Fruit fly (Drosophila melanogaster) whole organism, embryonic: ENCODE results near the gene stck.

Experiments used
- Bdp1 ChIP-seq: fragments of 200-800 bp; sonication (Bioruptor generic); optimal IDR thresholded peaks from 3 replicates; lab custom pipeline; 2016; ENCODE audit warnings: missing biosample characterization, missing genetic modification characterization
- CG1024 ChIP-seq: fragments of 200-800 bp; sonication (Bioruptor generic); IDR thresholded peaks from 2 replicates; pipeline ENCODE4 v1.3.6; 2022; ENCODE audit warnings: missing biosample characterization, missing genetic modification characterization
- CG11456 ChIP-seq: fragments of 200-800 bp; sonication (Bioruptor generic); IDR thresholded peaks from 3 replicates; pipeline ENCODE4 v1.3.6; 2022; ENCODE audit warnings: missing biosample characterization, missing genetic modification characterization
- CG12219 ChIP-seq: fragments of 200-800 bp; sonication (Bioruptor generic); optimal IDR thresholded peaks from 3 replicates; lab custom pipeline; 2018; ENCODE audit warnings: missing biosample characterization, mild to moderate bottlenecking, missing genetic modification characterization
- CG12299 ChIP-seq: fragments of 200-800 bp; sonication (Bioruptor generic); optimal IDR thresholded peaks from 2 replicates; lab custom pipeline; 2018; ENCODE audit warnings: missing biosample characterization, mild to moderate bottlenecking, missing genetic modification characterization
- CG13624 ChIP-seq: fragments of 200-800 bp; sonication (Bioruptor generic); optimal IDR thresholded peaks from 2 replicates; lab custom pipeline; 2016; ENCODE audit warnings: missing biosample characterization, missing genetic modification characterization
- CG14441 ChIP-seq: fragments of 200-800 bp; sonication (Bioruptor generic); IDR thresholded peaks from 2 replicates; pipeline ENCODE4 v1.3.6; 2022; ENCODE audit warnings: missing biosample characterization, missing genetic modification characterization
- CG17385 ChIP-seq: fragments of 200-800 bp; sonication (Bioruptor generic); optimal IDR thresholded peaks from 3 replicates; lab custom pipeline; 2018; ENCODE audit warnings: missing biosample characterization, mild to moderate bottlenecking, missing genetic modification characterization
- CG1832 ChIP-seq: fragments of 200-800 bp; sonication (Bioruptor generic); optimal IDR thresholded peaks from 2 replicates; lab custom pipeline; 2017; ENCODE audit warnings: missing biosample characterization, mild to moderate bottlenecking, missing genetic modification characterization, inconsistent platforms
- CG18476 ChIP-seq: fragments of 200-800 bp; sonication (Bioruptor generic); optimal IDR thresholded peaks from 2 replicates; lab custom pipeline; 2016; ENCODE audit warnings: missing biosample characterization, mild to moderate bottlenecking, missing genetic modification characterization
- CG31388 ChIP-seq: fragments of 200-800 bp; sonication (Bioruptor generic); optimal IDR thresholded peaks from 2 replicates; lab custom pipeline; 2016; ENCODE audit warnings: missing biosample characterization, missing genetic modification characterization
- CG4328 ChIP-seq: fragments of 200-800 bp; sonication (Bioruptor generic); optimal IDR thresholded peaks from 3 replicates; lab custom pipeline; 2017; ENCODE audit warnings: missing biosample characterization, missing genetic modification reagents, missing genetic modification characterization
- CG4730 ChIP-seq: fragments of 200-800 bp; sonication (Bioruptor generic); IDR thresholded peaks from 2 replicates; pipeline ENCODE4 v1.3.6; 2022; ENCODE audit warnings: missing biosample characterization, missing genetic modification characterization
- CG4820 ChIP-seq: fragments of 200-800 bp; sonication (Bioruptor generic); optimal IDR thresholded peaks from 3 replicates; lab custom pipeline; 2016; ENCODE audit warnings: missing biosample characterization, missing genetic modification characterization
- CG8359 ChIP-seq: fragments of 200-800 bp; sonication (Bioruptor generic); optimal IDR thresholded peaks from 2 replicates; lab custom pipeline; 2017; ENCODE audit warnings: missing biosample characterization, mild to moderate bottlenecking, missing genetic modification characterization, borderline replicate concordance
- CG9932 ChIP-seq: fragments of 200-800 bp; sonication (Bioruptor generic); IDR thresholded peaks from 2 replicates; pipeline ENCODE4 v1.3.6; 2022; ENCODE audit warnings: missing biosample characterization, missing genetic modification characterization
- D ChIP-seq, 2 experiments: fragments of 200-800 bp in 1 of 2; fragments of >200 bp in 1 of 2; sonication (Bioruptor generic) in 1 of 2; optimal IDR thresholded peaks; 2 replicates in 1 of 2; 3 replicates in 1 of 2; lab custom pipeline; 2017; ENCODE audit warnings: mild to moderate bottlenecking in 1 of 2, missing biosample characterization in 1 of 2, missing genetic modification characterization in 1 of 2, missing genetic modification reagents in 1 of 2
- Dref ChIP-seq: fragments of 200-800 bp; sonication (Bioruptor generic); IDR thresholded peaks from 2 replicates; pipeline ENCODE4 v1.3.6; 2022; ENCODE audit warnings: missing biosample characterization, missing genetic modification characterization
- ERR ChIP-seq: fragments of 200-800 bp; sonication (Bioruptor generic); optimal IDR thresholded peaks from 2 replicates; lab custom pipeline; 2016; ENCODE audit warnings: missing biosample characterization, missing genetic modification characterization
- H2.0 ChIP-seq: fragments of 200-800 bp; sonication (Bioruptor generic); IDR thresholded peaks from 2 replicates; pipeline ENCODE4 v1.3.6; 2022; ENCODE audit warnings: missing biosample characterization, missing genetic modification characterization
- HHEX ChIP-seq: fragments of 200-800 bp; sonication (Bioruptor generic); optimal IDR thresholded peaks from 3 replicates; lab custom pipeline; 2017; ENCODE audit warnings: missing biosample characterization, mild to moderate bottlenecking, missing genetic modification characterization, missing genetic modification reagents
- HLHmδ ChIP-seq: fragments of 200-800 bp; sonication (Bioruptor generic); optimal IDR thresholded peaks from 2 replicates; lab custom pipeline; 2018; ENCODE audit warnings: missing biosample characterization, mild to moderate bottlenecking, missing genetic modification characterization, moderate library complexity
- Hand ChIP-seq: fragments of 200-800 bp; sonication (Bioruptor generic); optimal IDR thresholded peaks from 2 replicates; lab custom pipeline; 2017; ENCODE audit warnings: mild to moderate bottlenecking, missing biosample characterization, missing genetic modification reagents, missing genetic modification characterization
- Hmr ChIP-seq: fragments of 200-800 bp; sonication (Bioruptor generic); optimal IDR thresholded peaks from 3 replicates; lab custom pipeline; 2017; ENCODE audit warnings: mild to moderate bottlenecking, missing biosample characterization, missing genetic modification reagents, missing genetic modification characterization
- Lhr ChIP-seq: fragments of 200-800 bp; sonication (Bioruptor generic); optimal IDR thresholded peaks from 3 replicates; lab custom pipeline; 2017; ENCODE audit warnings: mild to moderate bottlenecking, missing biosample characterization, missing genetic modification reagents, missing genetic modification characterization
- MESR4 ChIP-seq: fragments of 200-800 bp; sonication (Bioruptor generic); optimal IDR thresholded peaks from 2 replicates; lab custom pipeline; 2018; ENCODE audit warnings: missing biosample characterization, mild to moderate bottlenecking, missing genetic modification characterization, moderate library complexity
- Mes4 ChIP-seq: fragments of 200-800 bp; sonication (Bioruptor generic); optimal IDR thresholded peaks from 2 replicates; lab custom pipeline; 2016; ENCODE audit warnings: missing biosample characterization, missing genetic modification characterization
- Poxn ChIP-seq: fragments of 200-800 bp; sonication (Bioruptor generic); IDR thresholded peaks from 2 replicates; pipeline ENCODE4 v1.3.6; 2022; ENCODE audit warnings: missing biosample characterization, missing genetic modification characterization
- Ravus ChIP-seq: fragments of 200-800 bp; sonication (Bioruptor generic); IDR thresholded peaks from 2 replicates; pipeline ENCODE4 v1.3.6; 2022; ENCODE audit warnings: missing biosample characterization, missing genetic modification characterization
- Stat92E ChIP-seq, 3 experiments: fragments of >200 bp in 2 of 3; fragments of 200-800 bp in 1 of 3; sonication (Bioruptor generic) in 1 of 3; optimal IDR thresholded peaks; 2 replicates each; lab custom pipeline; 2017 to 2019; ENCODE audit warnings: missing biosample characterization in 3 of 3, missing genetic modification characterization in 3 of 3, mild to moderate bottlenecking in 1 of 3, moderate library complexity in 1 of 3
- Vsx1 ChIP-seq: fragments of 200-800 bp; sonication (Bioruptor generic); optimal IDR thresholded peaks from 2 replicates; lab custom pipeline; 2017; ENCODE audit warnings: missing biosample characterization, mild to moderate bottlenecking, missing genetic modification characterization, missing genetic modification reagents
- Xbp1 ChIP-seq: fragments of 200-800 bp; sonication (Bioruptor generic); optimal IDR thresholded peaks from 3 replicates; lab custom pipeline; 2016; ENCODE audit warnings: missing biosample characterization, mild to moderate bottlenecking, missing genetic modification characterization
- chif ChIP-seq, 2 experiments: fragments of 200-800 bp; sonication (Bioruptor generic); optimal IDR thresholded peaks; 3 replicates each; lab custom pipeline; 2016; ENCODE audit warnings: missing biosample characterization in 2 of 2, missing genetic modification characterization in 2 of 2
- croc ChIP-seq: fragments of 200-800 bp; sonication (Bioruptor generic); conservative IDR thresholded peaks from 3 replicates; pipeline ENCODE4 v1.3.6; 2022; ENCODE audit warnings: missing biosample characterization, missing genetic modification characterization
- en ChIP-seq: fragments of 200-800 bp; sonication (Bioruptor generic); optimal IDR thresholded peaks from 2 replicates; lab custom pipeline; 2016; ENCODE audit warnings: missing biosample characterization, missing genetic modification characterization
- exex ChIP-seq: fragments of 200-800 bp; sonication (Bioruptor generic); optimal IDR thresholded peaks from 4 replicates; lab custom pipeline; 2018; ENCODE audit warnings: missing biosample characterization, mild to moderate bottlenecking, missing genetic modification characterization, moderate library complexity
- her ChIP-seq: fragments of 200-800 bp; sonication (Bioruptor generic); optimal IDR thresholded peaks from 2 replicates; lab custom pipeline; 2016; ENCODE audit warnings: missing biosample characterization, missing genetic modification characterization
- jigr1 ChIP-seq: fragments of 200-800 bp; sonication (Bioruptor generic); IDR thresholded peaks from 3 replicates; pipeline ENCODE4 v1.3.6; 2022; ENCODE audit warnings: missing biosample characterization, missing genetic modification characterization
- jumu ChIP-seq: fragments of 200-800 bp; sonication (Bioruptor generic); optimal IDR thresholded peaks from 3 replicates; lab custom pipeline; 2016; ENCODE audit warnings: missing biosample characterization, missing genetic modification characterization
- prd ChIP-seq, 3 experiments: fragments of >200 bp in 2 of 3; fragments of 200-800 bp in 1 of 3; sonication (Bioruptor generic) in 1 of 3; optimal IDR thresholded peaks in 2 of 3; IDR thresholded peaks in 1 of 3; 2 replicates in 2 of 3; 3 replicates in 1 of 3; pipeline versions ENCODE4 v1.3.6 to Lab custom; 2017 to 2022; ENCODE audit warnings: missing biosample characterization in 1 of 3, missing genetic modification characterization in 1 of 3
- run ChIP-seq: fragments of 200-800 bp; sonication (Bioruptor generic); optimal IDR thresholded peaks from 3 replicates; lab custom pipeline; 2018; ENCODE audit warnings: missing biosample characterization, mild to moderate bottlenecking, missing genetic modification characterization
- schlank ChIP-seq: fragments of 200-800 bp; sonication (Bioruptor generic); optimal IDR thresholded peaks from 2 replicates; lab custom pipeline; 2018; ENCODE audit warnings: missing biosample characterization, mild to moderate bottlenecking, missing genetic modification characterization
- sens ChIP-seq: fragments of 200-800 bp; sonication (Bioruptor generic); peaks from one replicate; lab custom pipeline; 2016; ENCODE audit warnings: missing biosample characterization, missing genetic modification characterization
- sisA ChIP-seq: fragments of 200-800 bp; sonication (Bioruptor generic); IDR thresholded peaks from 2 replicates; pipeline ENCODE4 v1.3.6; 2022; ENCODE audit warnings: missing biosample characterization, missing genetic modification characterization
- slbo ChIP-seq: fragments of 200-800 bp; sonication (Bioruptor generic); IDR thresholded peaks from 2 replicates; pipeline ENCODE4 v1.3.6; 2022; ENCODE audit warnings: missing biosample characterization, missing genetic modification characterization
- tin ChIP-seq: fragments of 200-800 bp; sonication (Bioruptor generic); optimal IDR thresholded peaks from 3 replicates; lab custom pipeline; 2016; ENCODE audit warnings: missing biosample characterization, missing genetic modification characterization
- tna ChIP-seq: fragments of 200-800 bp; sonication (Bioruptor generic); IDR thresholded peaks from 2 replicates; pipeline ENCODE4 v1.3.6; 2022; ENCODE audit warnings: missing biosample characterization, missing genetic modification characterization; ENCODE audit not compliant: partially characterized antibody
- twi ChIP-seq: fragments of 200-800 bp; optimal IDR thresholded peaks from 2 replicates; lab custom pipeline; 2019; ENCODE audit warnings: missing biosample characterization, mild to moderate bottlenecking, missing genetic modification characterization, moderate library complexity
- yki ChIP-seq: fragments of >200 bp; optimal IDR thresholded peaks from 3 replicates; lab custom pipeline; 2018

Gene stck

dm6 chr3R:8333768-8334470 lies 22.9 kb upstream of the stck start, which contains the start of gene Poxm (continued):
- TF ChIP-seq Vsx1 (GFP tag; lab: Kevin White, UChicago) (peak; percentile 69), Stat92E (GFP tag; optimal IDR thresholded peaks at IDR 0.05; lab: Kevin White, UChicago) (peak in 1 of 3 experiments; percentile 88), sisA (peak; percentile 93), CG8359 (peak; percentile 84), CG12219 (peak; percentile 57), schlank (tag; lab: Kevin White, UChicago) (no peak), Hmr (peak; percentile 82), Ravus (GFP tag; lab: Robert Waterston, UW) (peak; percentile 59), CG9932 (GFP tag; lab: Robert Waterston, UW) (peak; percentile 71), CG4328 (GFP tag; lab: Kevin White, UChicago) (peak; percentile 86), twi (tag; lab: Kevin White, UChicago) (peak; percentile 90), CG1024 (GFP tag; lab: Robert Waterston, UW) (peak; percentile 58; the same call in 1 of the 2 replicates), prd (optimal IDR thresholded peaks at IDR 0.05; lab: Kevin White, UChicago) (no peak), prd (GFP tag; IDR thresholded peaks at IDR 0.05; lab: Robert Waterston, UW) (peak; percentile 96), D (optimal IDR thresholded peaks at IDR 0.05; lab: Kevin White, UChicago) (no peak), D (GFP tag; optimal IDR thresholded peaks at IDR 0.05; lab: Kevin White, UChicago) (peak; percentile 96), CG11456 (GFP tag; lab: Robert Waterston, UW) (peak; percentile 86), croc (GFP tag; lab: Robert Waterston, UW) (peak; percentile 94), Bdp1 (GFP tag; lab: Kevin White, UChicago) (peak; percentile 44), chif (GFP tag; optimal IDR thresholded peaks at IDR 0.05; lab: Kevin White, UChicago) (peak; percentile 37 to 75), exex (peak; percentile 24), CG14441 (GFP tag; lab: Robert Waterston, UW) (peak; percentile 86), Lhr (GFP tag; lab: Kevin White, UChicago) (peak; percentile 69), CG17385 (peak; percentile 82), MESR4 (GFP tag; lab: Kevin White, UChicago) (no peak), her (GFP tag; lab: Kevin White, UChicago) (no peak), HLHmδ (GFP tag; lab: Kevin White, UChicago) (no peak), slbo (peak; percentile 87), CG13624 (peak; percentile 68), run (tag; lab: Kevin White, UChicago) (peak; percentile 77), jigr1 (peak; percentile 86; the same call in 2 of the 3 replicates), ERR (GFP tag; lab: Kevin White, UChicago) (no peak), CG31388 (GFP tag; lab: Kevin White, UChicago) (peak; percentile 83), CG12299 (tag; lab: Kevin White, UChicago) (peak; percentile 74), HHEX (GFP tag; lab: Kevin White, UChicago) (peak; percentile 89), CG4820 (peak; percentile 94), en (GFP tag; lab: Kevin White, UChicago) (no peak), tin (GFP tag; lab: Kevin White, UChicago) (peak; percentile 89), CG4730 (GFP tag; lab: Robert Waterston, UW) (peak; percentile 82), jumu (GFP tag; lab: Kevin White, UChicago) (peak; percentile 71), sens (GFP tag; lab: Kevin White, UChicago) (peak; percentile 96), Hand (GFP tag; lab: Kevin White, UChicago) (no peak), Dref (GFP tag; lab: Robert Waterston, UW) (no peak), CG1832 (GFP tag; lab: Kevin White, UChicago) (peak; percentile 34), Mes4 (GFP tag; lab: Kevin White, UChicago) (no peak), CG18476 (GFP tag; lab: Kevin White, UChicago) (peak; percentile 81), yki (lab: Kevin White, UChicago) (peak; percentile 49), Xbp1 (peak; percentile 92), H2.0 (GFP tag; lab: Robert Waterston, UW) (peak; percentile 53), tna (GFP tag; lab: Robert Waterston, UW) (no peak), Poxn (GFP tag; lab: Robert Waterston, UW) (no peak)
